Worm (Caenorhabditis elegans) whole organism, L4 larva: ENCODE measurements around the gene dkc-1.
A peak's percentile ranks its signal among the peaks of the same experiment; 100 is the strongest.
"Not testable (repeated sequence)": the region's sequence is repeated elsewhere in the genome, so short reads cannot be mapped to it uniquely, and the experiment has no call there.

ENCODE experiments used
- F26F4.8 ChIP-seq: fragments of 200-800 bp; sonication (Bioruptor generic); conservative IDR thresholded peaks from 2 replicates; pipeline ENCODE4 v1.3.6; 2022; ENCODE audit warnings: missing genetic modification characterization, missing compliant biosample characterization
- F44E2.7 ChIP-seq: fragments of 200-800 bp; sonication (Bioruptor generic); IDR thresholded peaks from 2 replicates; pipeline ENCODE4 v2.1.2; 2022; ENCODE audit warnings: missing genetic modification characterization, missing compliant biosample characterization
- F49E8.2 ChIP-seq: sonication (generic microtip); optimal IDR thresholded peaks from 2 replicates; lab custom pipeline; 2016; ENCODE audit warnings: missing compliant biosample characterization, mild to moderate bottlenecking, missing genetic modification characterization, borderline replicate concordance
- T20F7.1 ChIP-seq: fragments of 200-800 bp; sonication (Bioruptor generic); optimal IDR thresholded peaks from 2 replicates; lab custom pipeline; 2018; ENCODE audit warnings: mild to moderate bottlenecking, missing genetic modification characterization, missing compliant biosample characterization
- T26A8.4 ChIP-seq: fragments of 200-800 bp; sonication (Bioruptor generic); IDR thresholded peaks from 2 replicates; pipeline ENCODE4 v1.3.6; 2022; ENCODE audit warnings: missing genetic modification characterization, missing compliant biosample characterization
- Y48G9A.11 ChIP-seq: fragments of 200-800 bp; sonication (Bioruptor generic); IDR thresholded peaks from 2 replicates; pipeline ENCODE4 v1.3.6; 2022; ENCODE audit warnings: missing genetic modification reagents, missing genetic modification characterization, missing compliant biosample characterization
- Y5F2A.4 ChIP-seq: fragments of 200-800 bp; sonication (Bioruptor generic); optimal IDR thresholded peaks from 2 replicates; lab custom pipeline; 2018; ENCODE audit warnings: mild to moderate bottlenecking, missing genetic modification characterization, missing compliant biosample characterization
- Y75B8A.6 ChIP-seq: fragments of 200-800 bp; sonication (Bioruptor generic); IDR thresholded peaks from 2 replicates; pipeline ENCODE4 v1.3.6; 2022; ENCODE audit warnings: missing genetic modification reagents, missing genetic modification characterization, missing compliant biosample characterization
- ZK546.5 ChIP-seq, 2 experiments: sonication (generic microtip); optimal IDR thresholded peaks; 2 replicates each; lab custom pipeline; 2017; ENCODE audit warnings: missing biosample characterization in 2 of 2, missing genetic modification characterization in 2 of 2
- aly-2 ChIP-seq: sonication (generic microtip); optimal IDR thresholded peaks from 2 replicates; lab custom pipeline; 2018; ENCODE audit warnings: missing biosample characterization, missing genetic modification characterization
- arid-1 ChIP-seq: fragments of 200-800 bp; sonication (Bioruptor generic); conservative IDR thresholded peaks from 2 replicates; pipeline ENCODE4 v1.3.6; 2022; ENCODE audit warnings: missing genetic modification reagents, missing genetic modification characterization, missing compliant biosample characterization
- ceh-44 ChIP-seq: fragments of 200-800 bp; sonication (Bioruptor generic); IDR thresholded peaks from 2 replicates; pipeline ENCODE4 v1.3.6; 2022; ENCODE audit warnings: missing genetic modification reagents, missing genetic modification characterization, missing compliant biosample characterization
- ces-1 ChIP-seq: fragments of 150-350 bp; sonication (generic microtip); optimal IDR thresholded peaks from 4 replicates; lab custom pipeline; 2014; ENCODE audit warnings: missing biosample characterization, missing genetic modification reagents, missing genetic modification characterization
- cey-2 ChIP-seq: sonication (generic microtip); optimal IDR thresholded peaks from 3 replicates; lab custom pipeline; 2017; ENCODE audit warnings: missing genetic modification characterization, mild to moderate bottlenecking, missing compliant biosample characterization, antibody characterized with exemption, borderline replicate concordance; ENCODE audit not compliant: insufficient read depth
- ctbp-1 ChIP-seq: fragments of 200-800 bp; sonication (Bioruptor generic); IDR thresholded peaks from 2 replicates; pipeline ENCODE4 v1.3.6; 2022; ENCODE audit warnings: missing genetic modification reagents, missing genetic modification characterization, missing compliant biosample characterization
- daf-12 ChIP-seq: fragments of 150-350 bp; optimal IDR thresholded peaks from 2 replicates; lab custom pipeline; 2014; ENCODE audit warnings: missing biosample characterization, missing genetic modification reagents, missing genetic modification characterization
- dmd-8 ChIP-seq: fragments of 200-800 bp; sonication (Bioruptor generic); IDR thresholded peaks from 2 replicates; pipeline ENCODE4 v1.3.6; 2022; ENCODE audit warnings: missing genetic modification characterization, missing compliant biosample characterization
- egl-27 ChIP-seq: sonication (generic microtip); optimal IDR thresholded peaks from 3 replicates; lab custom pipeline; 2017; ENCODE audit warnings: missing biosample characterization, missing genetic modification reagents, missing genetic modification characterization
- egl-43 ChIP-seq: fragments of 200-800 bp; sonication (Bioruptor generic); IDR thresholded peaks from 2 replicates; pipeline ENCODE4 v1.3.6; 2022; ENCODE audit warnings: missing genetic modification reagents, missing genetic modification characterization, missing compliant biosample characterization
- fkh-10 ChIP-seq: fragments of 150-350 bp; optimal IDR thresholded peaks from 2 replicates; lab custom pipeline; 2014; ENCODE audit warnings: missing biosample characterization, missing genetic modification reagents, missing genetic modification characterization
- gei-8 ChIP-seq: fragments of 200-800 bp; sonication (Bioruptor generic); optimal IDR thresholded peaks from 2 replicates; lab custom pipeline; 2018; ENCODE audit warnings: mild to moderate bottlenecking, missing genetic modification characterization, missing compliant biosample characterization
- jun-1 ChIP-seq: fragments of 150-350 bp; optimal IDR thresholded peaks from 2 replicates; lab custom pipeline; 2014; ENCODE audit warnings: missing biosample characterization, missing genetic modification reagents, missing genetic modification characterization
- lim-7 ChIP-seq: fragments of 200-800 bp; sonication (Bioruptor generic); IDR thresholded peaks from 2 replicates; pipeline ENCODE4 v1.3.6; 2022; ENCODE audit warnings: missing genetic modification characterization, missing compliant biosample characterization
- lin-15B ChIP-seq: fragments of 150-350 bp; sonication (generic microtip); optimal IDR thresholded peaks from 3 replicates; lab custom pipeline; 2014; ENCODE audit warnings: missing biosample characterization, missing genetic modification characterization
- lin-38 ChIP-seq: fragments of 200-800 bp; sonication (Bioruptor generic); IDR thresholded peaks from 2 replicates; pipeline ENCODE4 v1.3.6; 2022; ENCODE audit warnings: missing genetic modification reagents, missing genetic modification characterization, missing compliant biosample characterization
- lir-3 ChIP-seq: sonication (generic microtip); optimal IDR thresholded peaks from 2 replicates; lab custom pipeline; 2016; ENCODE audit warnings: mild to moderate bottlenecking, missing genetic modification characterization, missing compliant biosample characterization
- mes-2 ChIP-seq: sonication (generic microtip); optimal IDR thresholded peaks from 2 replicates; lab custom pipeline; 2016; ENCODE audit warnings: missing genotype, mild to moderate bottlenecking, missing genetic modification characterization, missing compliant biosample characterization; ENCODE audit not compliant: poor library complexity, severe bottlenecking
- nhr-111 ChIP-seq: fragments of 200-800 bp; sonication (Bioruptor generic); optimal IDR thresholded peaks from 2 replicates; lab custom pipeline; 2018; ENCODE audit warnings: mild to moderate bottlenecking, missing genetic modification characterization, missing compliant biosample characterization
- nhr-25 ChIP-seq: sonication (generic microtip); optimal IDR thresholded peaks from 2 replicates; lab custom pipeline; 2017; ENCODE audit warnings: missing genetic modification characterization, mild to moderate bottlenecking, missing compliant biosample characterization, antibody characterized with exemption, moderate library complexity, borderline replicate concordance; ENCODE audit not compliant: insufficient read depth
- nhr-28 ChIP-seq: fragments of 150-350 bp; optimal IDR thresholded peaks from 2 replicates; lab custom pipeline; 2014; ENCODE audit warnings: missing biosample characterization, missing genetic modification characterization
- nhr-41 ChIP-seq: fragments of 200-800 bp; sonication (Bioruptor generic); IDR thresholded peaks from 2 replicates; pipeline ENCODE4 v1.3.6; 2022; ENCODE audit warnings: missing genetic modification reagents, missing genetic modification characterization, missing compliant biosample characterization
- nhr-6 ChIP-seq: fragments of 150-350 bp; optimal IDR thresholded peaks from 2 replicates; lab custom pipeline; 2014; ENCODE audit warnings: missing biosample characterization, missing genetic modification characterization
- nhr-77 ChIP-seq: fragments of 150-350 bp; optimal IDR thresholded peaks from 2 replicates; lab custom pipeline; 2014; ENCODE audit warnings: missing biosample characterization, missing genetic modification characterization
- pha-4 ChIP-seq, 2 experiments: fragments of 150-350 bp in 1 of 2; fragments of 200-800 bp in 1 of 2; sonication (Bioruptor generic) in 1 of 2; IDR thresholded peaks in 1 of 2; optimal IDR thresholded peaks in 1 of 2; 2 replicates each; pipeline versions ENCODE4 v1.3.6 to Lab custom; 2014 to 2022; ENCODE audit warnings: missing genetic modification characterization in 2 of 2, missing genetic modification reagents in 2 of 2, missing biosample characterization in 1 of 2, missing compliant biosample characterization in 1 of 2
- rbr-2 ChIP-seq: sonication (generic microtip); optimal IDR thresholded peaks from 2 replicates; lab custom pipeline; 2016; ENCODE audit warnings: missing genotype, missing genetic modification characterization, missing compliant biosample characterization
- sdz-12 ChIP-seq: fragments of 200-800 bp; sonication (Bioruptor generic); optimal IDR thresholded peaks from 2 replicates; lab custom pipeline; 2018; ENCODE audit warnings: mild to moderate bottlenecking, missing genetic modification characterization, missing compliant biosample characterization
- snpc-1.2 ChIP-seq: fragments of 200-800 bp; sonication (Bioruptor generic); IDR thresholded peaks from 2 replicates; pipeline ENCODE4 v1.3.6; 2022; ENCODE audit warnings: missing genetic modification reagents, missing genetic modification characterization, missing compliant biosample characterization
- snpc-4 ChIP-seq: fragments of 150-350 bp; optimal IDR thresholded peaks from 2 replicates; lab custom pipeline; 2014; ENCODE audit warnings: missing biosample characterization, missing genetic modification characterization
- unc-130 ChIP-seq: sonication (generic microtip); optimal IDR thresholded peaks from 2 replicates; lab custom pipeline; 2016; ENCODE audit warnings: missing genetic modification reagents, missing genetic modification characterization, missing compliant biosample characterization
- unc-62 ChIP-seq, 3 experiments: fragments of 150-350 bp in 1 of 3; sonication (generic microtip); optimal IDR thresholded peaks in 2 of 3; peaks in 1 of 3; 1 replicate in 1 of 3; 2 replicates in 2 of 3; lab custom pipeline; 2014 to 2017; ENCODE audit warnings: missing biosample characterization in 3 of 3, missing genetic modification characterization in 3 of 3, missing genetic modification reagents in 3 of 3, missing genotype in 1 of 3
- zfp-3 ChIP-seq: fragments of 200-800 bp; sonication (Bioruptor generic); conservative IDR thresholded peaks from 2 replicates; pipeline ENCODE4 v1.3.6; 2022; ENCODE audit warnings: missing genetic modification reagents, missing genetic modification characterization, missing compliant biosample characterization

dkc-1 gene

DNA sequence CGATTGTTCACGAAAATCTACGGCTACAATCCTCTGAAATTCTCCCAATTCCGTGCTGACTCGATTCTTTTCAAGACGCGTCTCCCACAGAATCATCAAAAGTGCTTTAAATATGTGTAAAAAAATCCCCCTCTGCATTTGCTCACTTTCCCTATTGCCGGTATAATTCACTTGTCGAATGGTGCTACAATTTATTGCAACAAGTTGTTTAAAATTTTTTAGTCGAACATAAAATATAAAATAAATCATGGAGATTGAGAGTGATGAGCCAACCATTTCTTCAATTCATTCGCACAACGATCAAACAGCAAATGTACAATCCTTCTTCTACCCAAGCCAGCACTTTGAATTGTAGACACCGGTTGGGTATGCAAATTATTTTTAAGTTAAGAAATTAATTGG lies 1.8 kb upstream of the dkc-1 start (continued):
- TF ChIP-seq nhr-25 (tag; lab: Kevin White, UChicago) (no peak), F44E2.7 (GFP tag; lab: Robert Waterston, UW) (0 out of 2 replicates have a peak, but pooled peaks have one; percentile 34), F49E8.2 (tag; lab: Kevin White, UChicago) (peak; percentile 91), lir-3 (tag; lab: Kevin White, UChicago) (no peak), Y48G9A.11 (GFP tag; lab: Robert Waterston, UW) (peak; percentile 64), mes-2 (tag; lab: Kevin White, UChicago) (no peak), egl-27 (tag; lab: Kevin White, UChicago) (no peak), pha-4 (GFP tag; IDR thresholded peaks at IDR 0.05; lab: Robert Waterston, UW) (peak; percentile 69; the same call in 1 of the 2 replicates), pha-4 (tag; optimal IDR thresholded peaks at IDR 0.05; lab: Kevin White, UChicago) (no peak), ctbp-1 (GFP tag; lab: Robert Waterston, UW) (peak; percentile 53; the same call in 1 of the 2 replicates), jun-1 (tag; lab: Kevin White, UChicago) (no peak), nhr-41 (no peak), egl-43 (GFP tag; lab: Robert Waterston, UW) (peak; percentile 39; the same call in 1 of the 2 replicates), lin-15B (tag; lab: Kevin White, UChicago) (no peak), Y5F2A.4 (GFP tag; lab: Kevin White, UChicago) (peak; percentile 73), zfp-3 (GFP tag; lab: Robert Waterston, UW) (no peak), daf-12 (tag; lab: Kevin White, UChicago) (no peak), Y75B8A.6 (no peak), snpc-4 (tag; lab: Kevin White, UChicago) (no peak), nhr-77 (no peak), dmd-8 (GFP tag; lab: Robert Waterston, UW) (no peak), T26A8.4 (GFP tag; lab: Robert Waterston, UW) (0 out of 2 replicates have a peak, but pooled peaks have one; percentile 52), F26F4.8 (GFP tag; lab: Robert Waterston, UW) (0 out of 2 replicates have a peak, but pooled peaks have one; percentile 20), fkh-10 (GFP tag; lab: Kevin White, UChicago) (no peak), gei-8 (peak; percentile 56), rbr-2 (tag; lab: Kevin White, UChicago) (no peak), cey-2 (tag; lab: Kevin White, UChicago) (no peak), lim-7 (peak; percentile 59; the same call in 1 of the 2 replicates)

DNA sequence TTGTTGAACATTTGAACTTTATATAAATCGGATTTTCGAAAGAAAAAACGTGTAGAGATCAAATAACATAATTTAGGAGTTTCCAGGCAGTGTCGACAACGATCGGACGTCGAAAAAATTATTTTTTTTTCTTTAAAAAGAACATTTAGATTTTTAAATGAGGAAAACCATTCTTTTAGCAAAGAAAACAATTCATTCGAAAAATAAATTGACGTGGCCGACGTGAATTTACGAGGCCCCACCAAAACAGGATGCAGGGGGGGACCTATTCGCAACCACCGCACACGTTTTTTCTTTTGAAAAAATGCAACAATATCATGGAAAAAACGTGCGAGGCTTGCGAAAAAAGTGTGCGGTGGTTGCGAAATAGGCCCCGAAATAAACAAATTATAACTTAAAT lies 1.8 kb downstream of the dkc-1 start, which contains the start of gene enu-3.6:
TSS of gene enu-3.6 (plus strand) at position 392 of the 400 bp plus-strand sequence.
- TF ChIP-seq arid-1 (GFP tag; lab: Robert Waterston, UW) (0 out of 2 replicates have a peak, but pooled peaks have one; percentile 62), egl-43 (GFP tag; lab: Robert Waterston, UW) (0 out of 2 replicates have a peak, but pooled peaks have one; percentile 40), snpc-1.2 (GFP tag; lab: Robert Waterston, UW) (0 out of 2 replicates have a peak, but pooled peaks have one; percentile 17), F49E8.2 (tag; lab: Kevin White, UChicago) (peak; percentile 7), pha-4 (GFP tag; IDR thresholded peaks at IDR 0.05; lab: Robert Waterston, UW) (peak; percentile 52; the same call in 1 of the 2 replicates), lin-38 (GFP tag; lab: Robert Waterston, UW) (peak; percentile 63), T26A8.4 (GFP tag; lab: Robert Waterston, UW) (0 out of 2 replicates have a peak, but pooled peaks have one; percentile 21)
- TF ChIP-seq pha-4 (tag; optimal IDR thresholded peaks at IDR 0.05; lab: Kevin White, UChicago), result not testable (repeated sequence)

DNA sequence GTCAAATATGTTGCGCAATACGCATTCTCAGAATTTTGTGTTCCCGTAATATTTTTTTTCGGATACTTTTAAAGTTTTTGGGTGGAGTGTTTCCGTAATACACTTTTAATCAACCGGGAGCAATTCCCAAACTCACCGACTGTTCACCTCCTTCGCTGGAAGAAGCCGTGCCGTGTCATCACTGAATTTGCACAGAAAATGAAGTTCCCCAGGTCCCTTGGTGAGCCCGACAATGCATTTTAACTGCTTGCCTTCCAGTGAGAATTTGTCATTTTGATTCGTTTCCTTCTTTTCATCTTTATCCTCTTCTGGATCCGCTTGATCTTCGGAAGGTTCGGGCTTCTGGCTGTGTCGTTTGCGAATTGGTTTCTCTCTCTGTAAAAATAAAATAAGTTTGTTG lies 6.2 kb downstream of the dkc-1 start:
- TF ChIP-seq aly-2 (tag; lab: Kevin White, UChicago), result no peak
- no peak for TF ChIP-seq nhr-28 (tag; lab: Kevin White, UChicago)
- TF ChIP-seq gei-8, result no peak
- TF ChIP-seq T20F7.1 (GFP tag; lab: Kevin White, UChicago), result no peak
- no peak for TF ChIP-seq sdz-12 (GFP tag; lab: Kevin White, UChicago)
- TF ChIP-seq nhr-6, result no peak
- TF ChIP-seq unc-62 (GFP tag; optimal IDR thresholded peaks at IDR 0.05 in 1 of 2; lab: Kevin White, UChicago), result no peak
- TF ChIP-seq unc-62 (tag; optimal IDR thresholded peaks at IDR 0.05; lab: Kevin White, UChicago), result no peak
- TF ChIP-seq nhr-111 (GFP tag; lab: Kevin White, UChicago), result no peak
- TF ChIP-seq T26A8.4 (GFP tag; lab: Robert Waterston, UW), result no peak
- no peak for TF ChIP-seq ces-1 (GFP tag; lab: Kevin White, UChicago)
- TF ChIP-seq unc-130, result no peak
- TF ChIP-seq ZK546.5 (tag; optimal IDR thresholded peaks at IDR 0.05; lab: Kevin White, UChicago), result no peak
- no peak for TF ChIP-seq ceh-44 (GFP tag; lab: Robert Waterston, UW)
